Worm (Caenorhabditis elegans): ENCODE results near the gene ets-5.

ets-5 gene

ce11 chrX:5121789-5122188 lies 37.5 kb upstream of the ets-5 start:
- TF ChIP-seq M03D4.4 (tag; optimal IDR thresholded peaks at IDR 0.05) (no peak), nhr-28 (tag; optimal IDR thresholded peaks at IDR 0.05) (no peak), pha-4 (tag; optimal IDR thresholded peaks at IDR 0.05) (peak; percentile 10), ces-1 (GFP tag; optimal IDR thresholded peaks at IDR 0.05) (peak; percentile 32), lin-32 (GFP tag; optimal IDR thresholded peaks at IDR 0.05) (peak; percentile 25), mab-5 (tag; optimal IDR thresholded peaks at IDR 0.05) (no peak), unc-39 (tag; optimal IDR thresholded peaks at IDR 0.05) (no peak), mls-2 (tag; optimal IDR thresholded peaks at IDR 0.05) (peak; percentile 50), cnd-1 (tag; optimal IDR thresholded peaks at IDR 0.05) (peak; percentile 32)

ce11 chrX:5120807-5121206 lies 36.5 kb upstream of the ets-5 start:
- TF ChIP-seq lin-32 (GFP tag; optimal IDR thresholded peaks at IDR 0.05) (no peak), sem-2 (GFP tag; optimal IDR thresholded peaks at IDR 0.05) (no peak), lsy-2 (tag; optimal IDR thresholded peaks at IDR 0.05) (no peak), ceh-43 (GFP tag; optimal IDR thresholded peaks at IDR 0.05) (no peak), blmp-1 (tag; optimal IDR thresholded peaks at IDR 0.05) (no peak), M03D4.4 (tag; optimal IDR thresholded peaks at IDR 0.05) (no peak), ces-1 (GFP tag; optimal IDR thresholded peaks at IDR 0.05) (no peak), nhr-12 (tag; optimal IDR thresholded peaks at IDR 0.05) (no peak), sptf-1 (tag; optimal IDR thresholded peaks at IDR 0.05) (no peak), hlh-1 (tag; optimal IDR thresholded peaks at IDR 0.05) (no peak), flh-1 (GFP tag; optimal IDR thresholded peaks at IDR 0.05) (no peak), cnd-1 (tag; optimal IDR thresholded peaks at IDR 0.05) (no peak), mab-5 (tag; optimal IDR thresholded peaks at IDR 0.05) (no peak), mls-2 (tag; optimal IDR thresholded peaks at IDR 0.05) (no peak), ztf-11 (tag; optimal IDR thresholded peaks at IDR 0.05) (no peak), pha-4 (tag; optimal IDR thresholded peaks at IDR 0.05) (no peak), unc-62 (GFP tag; optimal IDR thresholded peaks at IDR 0.05) (no peak)

- no peak for TF ChIP-seq unc-62 (GFP tag; optimal IDR thresholded peaks at IDR 0.05)
- TF ChIP-seq zip-8 (tag; optimal IDR thresholded peaks at IDR 0.05): no peak
- no peak for TF ChIP-seq drap-1 (GFP tag; optimal IDR thresholded peaks at IDR 0.05)
- no peak for TF ChIP-seq lin-32 (GFP tag; optimal IDR thresholded peaks at IDR 0.05)
- peak; percentile 43 for TF ChIP-seq ces-1 (GFP tag; optimal IDR thresholded peaks at IDR 0.05)
Measured at ce11 chrX:5120196-5120595, 35.9 kb upstream of the ets-5 start.

- no peak for TF ChIP-seq sem-2 (GFP tag; optimal IDR thresholded peaks at IDR 0.05)
- TF ChIP-seq nhr-28 (tag; optimal IDR thresholded peaks at IDR 0.05): no peak
- TF ChIP-seq nhr-12 (tag; optimal IDR thresholded peaks at IDR 0.05): no peak
- no peak for TF ChIP-seq elt-3 (tag; optimal IDR thresholded peaks at IDR 0.05)
- TF ChIP-seq ceh-39 (tag; optimal IDR thresholded peaks at IDR 0.05): no peak
- no peak for TF ChIP-seq cnd-1 (tag; optimal IDR thresholded peaks at IDR 0.05)
- no peak for TF ChIP-seq mep-1 (tag; optimal IDR thresholded peaks at IDR 0.05)
- TF ChIP-seq mab-5 (tag; optimal IDR thresholded peaks at IDR 0.05): no peak
- TF ChIP-seq blmp-1 (tag; optimal IDR thresholded peaks at IDR 0.05): no peak
- no peak for TF ChIP-seq lsy-2 (tag; optimal IDR thresholded peaks at IDR 0.05)
- no peak for TF ChIP-seq hlh-1 (tag; optimal IDR thresholded peaks at IDR 0.05)
- TF ChIP-seq bed-3 (GFP tag; optimal IDR thresholded peaks at IDR 0.05): no peak
Measured at ce11 chrX:5119686-5120085, 35.4 kb upstream of the ets-5 start.

ce11 chrX:5119246-5119645 lies 34.9 kb upstream of the ets-5 start:
- TF ChIP-seq nhr-2 (tag; optimal IDR thresholded peaks at IDR 0.05): no peak
- TF ChIP-seq lsy-2 (tag; optimal IDR thresholded peaks at IDR 0.05): peak; percentile 17
- no peak for TF ChIP-seq unc-39 (tag; optimal IDR thresholded peaks at IDR 0.05)
- no peak for TF ChIP-seq hlh-1 (tag; optimal IDR thresholded peaks at IDR 0.05)
- no peak for TF ChIP-seq snpc-4 (tag; optimal IDR thresholded peaks at IDR 0.05)
- TF ChIP-seq unc-120 (tag; optimal IDR thresholded peaks at IDR 0.05; ENCODE audit: poor library complexity, severe bottlenecking): no peak
- no peak for TF ChIP-seq ces-1 (GFP tag; optimal IDR thresholded peaks at IDR 0.05)
- TF ChIP-seq nhr-12 (tag; optimal IDR thresholded peaks at IDR 0.05): no peak
- TF ChIP-seq nhr-237 (tag; optimal IDR thresholded peaks at IDR 0.05): peak; percentile 24
- peak; percentile 24 for TF ChIP-seq pha-4 (tag; optimal IDR thresholded peaks at IDR 0.05)
- TF ChIP-seq zip-8 (tag; optimal IDR thresholded peaks at IDR 0.05): no peak

ce11 chrX:5117571-5117970 lies 33.2 kb upstream of the ets-5 start:
- TF ChIP-seq lin-13 (tag; optimal IDR thresholded peaks at IDR 0.05) (no peak), unc-62 (GFP tag; optimal IDR thresholded peaks at IDR 0.05) (no peak), nhr-76 (tag; optimal IDR thresholded peaks at IDR 0.05) (no peak), ces-1 (GFP tag; optimal IDR thresholded peaks at IDR 0.05) (peak; percentile 95), elt-3 (tag; optimal IDR thresholded peaks at IDR 0.05) (no peak), snpc-4 (tag; optimal IDR thresholded peaks at IDR 0.05) (no peak)

Measured in whole organism, mixed stage, embryonic.